Fruit fly (Drosophila melanogaster) whole organism, embryonic: Measurements from ENCODE around the gene mRpL4.

Experiments
- Bdp1 ChIP-seq: fragments of 200-800 bp; sonication (Bioruptor generic); optimal IDR thresholded peaks from 3 replicates; lab custom pipeline; 2016; ENCODE audit warnings: missing biosample characterization, missing genetic modification characterization
- Bteb2 ChIP-seq: fragments of 200-800 bp; sonication (Bioruptor generic); optimal IDR thresholded peaks from 2 replicates; lab custom pipeline; 2016; ENCODE audit warnings: missing biosample characterization, missing genetic modification characterization
- CG12659 ChIP-seq: fragments of 200-800 bp; sonication (Bioruptor generic); optimal IDR thresholded peaks from 3 replicates; lab custom pipeline; 2017; ENCODE audit warnings: mild to moderate bottlenecking, missing biosample characterization, missing genetic modification reagents, missing genetic modification characterization
- CG12942 ChIP-seq: fragments of 200-800 bp; sonication (Bioruptor generic); optimal IDR thresholded peaks from 3 replicates; lab custom pipeline; 2016; ENCODE audit warnings: missing biosample characterization, missing genetic modification characterization
- CG15479 ChIP-seq: fragments of 200-800 bp; sonication (Bioruptor generic); optimal IDR thresholded peaks from 3 replicates; lab custom pipeline; 2019; ENCODE audit warnings: missing biosample characterization, mild to moderate bottlenecking, missing genetic modification characterization, moderate library complexity
- CG15514 ChIP-seq: fragments of 200-800 bp; sonication (Bioruptor generic); optimal IDR thresholded peaks from 3 replicates; lab custom pipeline; 2017; ENCODE audit warnings: missing biosample characterization, missing genetic modification characterization, mild to moderate bottlenecking, moderate library complexity, missing genetic modification reagents
- CG16863 ChIP-seq: fragments of 200-800 bp; sonication (Bioruptor generic); optimal IDR thresholded peaks from 3 replicates; lab custom pipeline; 2016; ENCODE audit warnings: missing biosample characterization, missing genetic modification characterization
- CG17328 ChIP-seq: fragments of 200-800 bp; sonication (Bioruptor generic); IDR thresholded peaks from 2 replicates; pipeline ENCODE4 v1.3.6; 2022; ENCODE audit warnings: missing biosample characterization, missing genetic modification characterization
- CG17361 ChIP-seq: fragments of 200-800 bp; sonication (Bioruptor generic); IDR thresholded peaks from 3 replicates; pipeline ENCODE4 v1.3.6; 2022; ENCODE audit warnings: missing biosample characterization, missing genetic modification characterization
- CG17385 ChIP-seq: fragments of 200-800 bp; sonication (Bioruptor generic); optimal IDR thresholded peaks from 3 replicates; lab custom pipeline; 2018; ENCODE audit warnings: missing biosample characterization, mild to moderate bottlenecking, missing genetic modification characterization
- CG18599 ChIP-seq: fragments of 200-800 bp; sonication (Bioruptor generic); optimal IDR thresholded peaks from 3 replicates; lab custom pipeline; 2017; ENCODE audit warnings: missing biosample characterization, missing genetic modification characterization, mild to moderate bottlenecking, moderate library complexity, missing genetic modification reagents
- CG2875 ChIP-seq: fragments of 200-800 bp; sonication (Bioruptor generic); optimal IDR thresholded peaks from 2 replicates; lab custom pipeline; 2017; ENCODE audit warnings: missing biosample characterization, mild to moderate bottlenecking, missing genetic modification characterization, missing genetic modification reagents
- CG30020 ChIP-seq: fragments of 200-800 bp; optimal IDR thresholded peaks from 2 replicates; lab custom pipeline; 2019; ENCODE audit warnings: missing biosample characterization, mild to moderate bottlenecking, missing genetic modification characterization, moderate library complexity
- CG4617 ChIP-seq: fragments of 200-800 bp; sonication (Bioruptor generic); optimal IDR thresholded peaks from 3 replicates; lab custom pipeline; 2016; ENCODE audit warnings: missing biosample characterization, missing genetic modification characterization, borderline replicate concordance
- CG5180 ChIP-seq: fragments of 200-800 bp; sonication (Bioruptor generic); optimal IDR thresholded peaks from 3 replicates; lab custom pipeline; 2017; ENCODE audit warnings: missing biosample characterization, missing genetic modification characterization, mild to moderate bottlenecking, moderate library complexity, missing genetic modification reagents
- CG5953 ChIP-seq: fragments of 200-800 bp; sonication (Bioruptor generic); IDR thresholded peaks from 2 replicates; pipeline ENCODE4 v1.3.6; 2022; ENCODE audit warnings: missing biosample characterization, missing genetic modification characterization
- CG9876 ChIP-seq: fragments of 200-800 bp; sonication (Bioruptor generic); optimal IDR thresholded peaks from 2 replicates; lab custom pipeline; 2016; ENCODE audit warnings: missing biosample characterization, missing genetic modification characterization
- H15 ChIP-seq: fragments of 200-800 bp; sonication (Bioruptor generic); IDR thresholded peaks from 3 replicates; pipeline ENCODE4 v1.3.6; 2022; ENCODE audit warnings: missing biosample characterization, missing genetic modification characterization
- HmgD ChIP-seq: fragments of 200-800 bp; sonication (Bioruptor generic); optimal IDR thresholded peaks from 3 replicates; lab custom pipeline; 2016; ENCODE audit warnings: missing biosample characterization, missing genetic modification characterization
- Kr ChIP-seq: fragments of 200-800 bp; sonication (Bioruptor generic); optimal IDR thresholded peaks from 2 replicates; lab custom pipeline; 2017; ENCODE audit warnings: missing biosample characterization, mild to moderate bottlenecking, missing genetic modification characterization
- Lhr ChIP-seq: fragments of 200-800 bp; sonication (Bioruptor generic); optimal IDR thresholded peaks from 3 replicates; lab custom pipeline; 2017; ENCODE audit warnings: mild to moderate bottlenecking, missing biosample characterization, missing genetic modification reagents, missing genetic modification characterization
- MESR4 ChIP-seq: fragments of 200-800 bp; sonication (Bioruptor generic); optimal IDR thresholded peaks from 2 replicates; lab custom pipeline; 2018; ENCODE audit warnings: missing biosample characterization, mild to moderate bottlenecking, missing genetic modification characterization, moderate library complexity
- NfI ChIP-seq: fragments of 200-800 bp; sonication (Bioruptor generic); optimal IDR thresholded peaks from 3 replicates; lab custom pipeline; 2018; ENCODE audit warnings: missing biosample characterization, mild to moderate bottlenecking, missing genetic modification characterization, moderate library complexity
- Oaz ChIP-seq: fragments of 200-800 bp; sonication (Bioruptor generic); IDR thresholded peaks from 2 replicates; pipeline ENCODE4 v1.3.6; 2022; ENCODE audit warnings: missing biosample characterization, missing genetic modification characterization
- Poxn ChIP-seq: fragments of 200-800 bp; sonication (Bioruptor generic); IDR thresholded peaks from 2 replicates; pipeline ENCODE4 v1.3.6; 2022; ENCODE audit warnings: missing biosample characterization, missing genetic modification characterization
- Six4 ChIP-seq: fragments of 200-800 bp; sonication (Bioruptor generic); optimal IDR thresholded peaks from 2 replicates; lab custom pipeline; 2016; ENCODE audit warnings: missing biosample characterization, missing genetic modification characterization
- Stat92E ChIP-seq, 3 experiments: fragments of >200 bp in 2 of 3; fragments of 200-800 bp in 1 of 3; sonication (Bioruptor generic) in 1 of 3; optimal IDR thresholded peaks; 2 replicates each; lab custom pipeline; 2017 to 2019; ENCODE audit warnings: missing biosample characterization in 3 of 3, missing genetic modification characterization in 3 of 3, mild to moderate bottlenecking in 1 of 3, moderate library complexity in 1 of 3
- YL-1 ChIP-seq: fragments of 200-800 bp; sonication (Bioruptor generic); optimal IDR thresholded peaks from 3 replicates; lab custom pipeline; 2017; ENCODE audit warnings: missing biosample characterization, mild to moderate bottlenecking, missing genetic modification characterization
- al ChIP-seq: fragments of 200-800 bp; sonication (Bioruptor generic); IDR thresholded peaks from 2 replicates; pipeline ENCODE4 v1.3.6; 2022; ENCODE audit warnings: missing biosample characterization, missing genetic modification characterization
- aop ChIP-seq: fragments of 200-800 bp; sonication (Bioruptor generic); IDR thresholded peaks from 2 replicates; pipeline ENCODE4 v1.3.6; 2022; ENCODE audit warnings: missing biosample characterization, missing genetic modification characterization
- ap ChIP-seq: fragments of 200-800 bp; sonication (Bioruptor generic); IDR thresholded peaks from 2 replicates; pipeline ENCODE4 v1.3.6; 2022; ENCODE audit warnings: missing biosample characterization, missing genetic modification characterization
- bbx ChIP-seq: fragments of 200-800 bp; sonication (Bioruptor generic); IDR thresholded peaks from 2 replicates; pipeline ENCODE4 v1.3.6; 2022; ENCODE audit warnings: missing biosample characterization, missing genetic modification characterization; ENCODE audit not compliant: partially characterized antibody
- caup ChIP-seq: fragments of 200-800 bp; sonication (Bioruptor generic); optimal IDR thresholded peaks from 3 replicates; lab custom pipeline; 2017; ENCODE audit warnings: missing biosample characterization, mild to moderate bottlenecking, missing genetic modification characterization, moderate library complexity; ENCODE audit not compliant: severe bottlenecking
- chm ChIP-seq: fragments of 200-800 bp; sonication (Bioruptor generic); IDR thresholded peaks from 2 replicates; pipeline ENCODE4 v1.3.6; 2022; ENCODE audit warnings: missing biosample characterization, missing genetic modification characterization
- ci ChIP-seq: fragments of 200-800 bp; sonication (Bioruptor generic); IDR thresholded peaks from 3 replicates; pipeline ENCODE4 v1.3.6; 2022; ENCODE audit warnings: missing biosample characterization, missing genetic modification characterization
- fd64A ChIP-seq: fragments of 200-800 bp; sonication (Bioruptor generic); optimal IDR thresholded peaks from 3 replicates; lab custom pipeline; 2018; ENCODE audit warnings: missing biosample characterization, mild to moderate bottlenecking, missing genetic modification characterization
- fu2 ChIP-seq: fragments of 200-800 bp; sonication (Bioruptor generic); optimal IDR thresholded peaks from 2 replicates; lab custom pipeline; 2016; ENCODE audit warnings: missing biosample characterization, missing genetic modification characterization
- gce ChIP-seq: fragments of 200-800 bp; sonication (Bioruptor generic); IDR thresholded peaks from 3 replicates; pipeline ENCODE4 v1.3.6; 2022; ENCODE audit warnings: missing biosample characterization, missing genetic modification characterization
- h ChIP-seq: fragments of >200 bp; optimal IDR thresholded peaks from 2 replicates; lab custom pipeline; 2017
- her ChIP-seq: fragments of 200-800 bp; sonication (Bioruptor generic); optimal IDR thresholded peaks from 2 replicates; lab custom pipeline; 2016; ENCODE audit warnings: missing biosample characterization, missing genetic modification characterization
- ind ChIP-seq: fragments of 200-800 bp; sonication (Bioruptor generic); optimal IDR thresholded peaks from 3 replicates; lab custom pipeline; 2016; ENCODE audit warnings: missing biosample characterization, missing genetic modification characterization
- mam ChIP-seq: fragments of 200-800 bp; sonication (Bioruptor generic); optimal IDR thresholded peaks from 3 replicates; lab custom pipeline; 2016; ENCODE audit warnings: missing biosample characterization, missing genetic modification characterization
- mld ChIP-seq: fragments of 200-800 bp; sonication (Bioruptor generic); IDR thresholded peaks from 3 replicates; pipeline ENCODE4 v1.3.6; 2022; ENCODE audit warnings: missing biosample characterization, missing genetic modification characterization; ENCODE audit not compliant: partially characterized antibody
- nau ChIP-seq: fragments of 200-800 bp; sonication (Bioruptor generic); optimal IDR thresholded peaks from 3 replicates; lab custom pipeline; 2017; ENCODE audit warnings: missing biosample characterization, mild to moderate bottlenecking, missing genetic modification characterization, missing genetic modification reagents
- oc ChIP-seq: fragments of 200-800 bp; sonication (Bioruptor generic); optimal IDR thresholded peaks from 2 replicates; lab custom pipeline; 2018; ENCODE audit warnings: missing biosample characterization, mild to moderate bottlenecking, missing genetic modification characterization, moderate library complexity
- pan ChIP-seq, 4 experiments: fragments of >200 bp in 3 of 4; fragments of 200-800 bp in 1 of 4; sonication (Bioruptor generic) in 1 of 4; optimal IDR thresholded peaks in 3 of 4; IDR thresholded peaks in 1 of 4; 2 replicates each; pipeline versions ENCODE4 v1.3.6 to Lab custom; 2017 to 2022; ENCODE audit warnings: missing biosample characterization in 2 of 4, missing genetic modification characterization in 2 of 4, mixed read lengths in 1 of 4
- psq ChIP-seq: fragments of 200-800 bp; sonication (Bioruptor generic); optimal IDR thresholded peaks from 2 replicates; lab custom pipeline; 2017; ENCODE audit warnings: missing biosample characterization, missing genetic modification characterization
- wek ChIP-seq: fragments of 200-800 bp; sonication (Bioruptor generic); optimal IDR thresholded peaks from 3 replicates; lab custom pipeline; 2018; ENCODE audit warnings: missing biosample characterization, mild to moderate bottlenecking, missing genetic modification characterization, moderate library complexity
- zfh2 ChIP-seq: fragments of 200-800 bp; sonication (Bioruptor generic); optimal IDR thresholded peaks from 2 replicates; lab custom pipeline; 2016; ENCODE audit warnings: missing biosample characterization, missing genetic modification characterization

mRpL4 gene

dm6 chr2L:16288393-16288731 lies 40.6 kb downstream of the mRpL4 start:
- TF ChIP-seq CG16863 = no peak
- no peak for TF ChIP-seq chm (GFP tag; lab: Robert Waterston, UW)
- TF ChIP-seq CG5953 = no peak
- no peak for TF ChIP-seq wek (GFP tag; lab: Kevin White, UChicago)
- TF ChIP-seq aop (GFP tag; lab: Robert Waterston, UW) = no peak
- TF ChIP-seq YL-1 (GFP tag; lab: Kevin White, UChicago) = peak; percentile 32
- TF ChIP-seq Bdp1 (GFP tag; lab: Kevin White, UChicago) = no peak
- TF ChIP-seq Stat92E (GFP tag; optimal IDR thresholded peaks at IDR 0.05; lab: Kevin White, UChicago) = no peak
- TF ChIP-seq CG15479 (GFP tag; lab: Kevin White, UChicago) = no peak
- no peak for TF ChIP-seq psq (GFP tag; lab: Kevin White, UChicago)
- TF ChIP-seq Kr (GFP tag; lab: Kevin White, UChicago) = no peak
- peak; percentile 71 for TF ChIP-seq CG17385
- peak; percentile 88 for TF ChIP-seq MESR4
- TF ChIP-seq her (GFP tag; lab: Kevin White, UChicago) = no peak
- TF ChIP-seq CG4617 (GFP tag; lab: Kevin White, UChicago) = peak; percentile 86
- no peak for TF ChIP-seq mam
- no peak for TF ChIP-seq nau (GFP tag; lab: Kevin White, UChicago)
- TF ChIP-seq al (GFP tag; lab: Robert Waterston, UW) = no peak
- TF ChIP-seq CG12659 (GFP tag; lab: Kevin White, UChicago) = peak; percentile 33

dm6 chr2L:16287602-16288392 lies 41.1 kb downstream of the mRpL4 start, which contains the start of the genes crp and pkaap:
Gene crp (minus strand): TSS chr2L:16287730.
Gene pkaap (plus strand): TSS chr2L:16288290.
- TF ChIP-seq Lhr (GFP tag; lab: Kevin White, UChicago) (peak; percentile 91), mld (GFP tag; lab: Robert Waterston, UW) (no peak), oc (tag; lab: Kevin White, UChicago) (no peak), CG2875 (GFP tag; lab: Kevin White, UChicago) (peak; percentile 62), zfh2 (GFP tag; lab: Kevin White, UChicago) (peak; percentile 84), pan (optimal IDR thresholded peaks at IDR 0.05; lab: Kevin White, UChicago) (no peak), pan (GFP tag; optimal IDR thresholded peaks at IDR 0.05 in 1 of 2, IDR thresholded peaks at IDR 0.05 in 1 of 2) (no peak), ap (GFP tag; lab: Robert Waterston, UW) (no peak), HmgD (GFP tag; lab: Kevin White, UChicago) (peak; percentile 85), CG17328 (GFP tag; lab: Robert Waterston, UW) (no peak), fu2 (GFP tag; lab: Kevin White, UChicago) (peak; percentile 77), CG9876 (GFP tag; lab: Kevin White, UChicago) (peak; percentile 84), CG17361 (GFP tag; lab: Robert Waterston, UW) (no peak), gce (GFP tag; lab: Robert Waterston, UW) (no peak), Bteb2 (GFP tag; lab: Kevin White, UChicago) (peak; percentile 72), CG18599 (GFP tag; lab: Kevin White, UChicago) (peak; percentile 78), Oaz (GFP tag; lab: Robert Waterston, UW) (no peak), h (no peak), caup (peak; percentile 87), CG15514 (GFP tag; lab: Kevin White, UChicago) (peak; percentile 73), bbx (GFP tag; lab: Robert Waterston, UW) (no peak), ind (peak; percentile 83), fd64A (no peak), CG30020 (no peak), CG5180 (GFP tag; lab: Kevin White, UChicago) (peak; percentile 14), CG12942 (GFP tag; lab: Kevin White, UChicago) (peak; percentile 67), Six4 (peak; percentile 66), Poxn (no peak), ci (no peak), al (GFP tag; lab: Robert Waterston, UW) (no peak), H15 (GFP tag; lab: Robert Waterston, UW) (no peak), NfI (GFP tag; lab: Kevin White, UChicago) (peak; percentile 83)
